Worm (Caenorhabditis elegans) whole organism, L3 larva: ENCODE measurements around the gene C47G2.4.

Experiments used
- ama-1 ChIP-seq: fragments of 150-350 bp; optimal IDR thresholded peaks from 2 replicates; lab custom pipeline; 2018
- elt-1 ChIP-seq: fragments of 150-350 bp; optimal IDR thresholded peaks from 2 replicates; lab custom pipeline; 2014; ENCODE audit warnings: missing biosample characterization, missing genetic modification characterization
- eor-1 ChIP-seq, 2 experiments: fragments of 150-350 bp; optimal IDR thresholded peaks; 2 replicates each; lab custom pipeline; 2014 to 2018; ENCODE audit warnings: missing biosample characterization in 2 of 2, missing genetic modification characterization in 2 of 2
- fkh-10 ChIP-seq: sonication (generic microtip); optimal IDR thresholded peaks from 2 replicates; lab custom pipeline; 2017; ENCODE audit warnings: missing biosample characterization, missing genetic modification reagents, missing genetic modification characterization
- fos-1 ChIP-seq: fragments of 150-350 bp; optimal IDR thresholded peaks from 2 replicates; lab custom pipeline; 2014; ENCODE audit warnings: missing biosample characterization, missing genetic modification characterization
- lin-39 ChIP-seq: fragments of 150-350 bp; optimal IDR thresholded peaks from 2 replicates; lab custom pipeline; 2018; ENCODE audit warnings: missing biosample characterization, missing genetic modification reagents, missing genetic modification characterization
- lsy-12 ChIP-seq: sonication (generic microtip); optimal IDR thresholded peaks from 2 replicates; lab custom pipeline; 2016; ENCODE audit warnings: mild to moderate bottlenecking, missing genetic modification characterization, missing compliant biosample characterization
- mdl-1 ChIP-seq: fragments of 150-350 bp; optimal IDR thresholded peaks from 2 replicates; lab custom pipeline; 2014; ENCODE audit warnings: missing biosample characterization, missing genetic modification characterization
- nhr-28 ChIP-seq: fragments of 150-350 bp; optimal IDR thresholded peaks from 2 replicates; lab custom pipeline; 2014; ENCODE audit warnings: missing biosample characterization, missing genetic modification characterization
- sea-2 ChIP-seq: fragments of 150-350 bp; sonication (generic microtip); optimal IDR thresholded peaks from 4 replicates; lab custom pipeline; 2014; ENCODE audit warnings: missing biosample characterization, missing genetic modification reagents, missing genetic modification characterization
- tbx-2 ChIP-seq: sonication (generic microtip); optimal IDR thresholded peaks from 2 replicates; lab custom pipeline; 2016; ENCODE audit warnings: mild to moderate bottlenecking, missing genetic modification characterization, missing compliant biosample characterization
- unc-39 ChIP-seq: sonication (generic microtip); optimal IDR thresholded peaks from 4 replicates; lab custom pipeline; 2017; ENCODE audit warnings: missing biosample characterization, missing genetic modification characterization
- ztf-11 ChIP-seq: fragments of 150-350 bp; optimal IDR thresholded peaks from 2 replicates; lab custom pipeline; 2014; ENCODE audit warnings: missing biosample characterization, missing genetic modification characterization

DNA sequence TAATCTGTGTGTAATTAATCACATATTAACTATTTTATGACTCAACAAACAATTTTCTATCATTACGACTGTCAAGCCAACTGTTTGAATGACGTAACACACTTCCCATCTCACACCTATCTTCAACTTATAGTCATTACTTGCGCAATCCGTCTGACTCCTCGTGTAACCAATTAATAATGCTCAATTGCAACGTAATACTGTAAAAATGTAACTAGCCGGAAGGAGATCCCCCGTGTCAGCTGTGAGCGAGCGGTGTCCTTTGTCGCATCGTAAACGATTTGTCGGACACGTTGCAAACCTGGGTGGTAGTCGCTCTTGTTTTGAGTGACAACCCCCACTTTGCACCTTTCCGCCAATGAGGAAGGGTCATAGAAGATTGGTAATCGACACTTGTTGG is 5.3 kb downstream of the C47G2.4 start:
- TF ChIP-seq lsy-12 (tag; lab: Kevin White, UChicago) (no peak), fos-1 (tag; lab: Kevin White, UChicago) (no peak), eor-1 (tag; optimal IDR thresholded peaks at IDR 0.05; lab: Kevin White, UChicago) (no peak), mdl-1 (tag; lab: Kevin White, UChicago) (no peak), nhr-28 (tag; lab: Kevin White, UChicago) (no peak), sea-2 (no peak), lin-39 (tag; lab: Kevin White, UChicago) (no peak), unc-39 (tag; lab: Kevin White, UChicago) (no peak), ztf-11 (tag; lab: Kevin White, UChicago) (no peak), fkh-10 (no peak), tbx-2 (tag; lab: Kevin White, UChicago) (no peak), elt-1 (tag; lab: Kevin White, UChicago) (no peak), ama-1 (no peak)
